Worm (Caenorhabditis elegans): Measurements from ENCODE around the gene K02D10.3.
A peak's percentile ranks its signal among the peaks of the same experiment; 100 is the strongest.

DNA sequence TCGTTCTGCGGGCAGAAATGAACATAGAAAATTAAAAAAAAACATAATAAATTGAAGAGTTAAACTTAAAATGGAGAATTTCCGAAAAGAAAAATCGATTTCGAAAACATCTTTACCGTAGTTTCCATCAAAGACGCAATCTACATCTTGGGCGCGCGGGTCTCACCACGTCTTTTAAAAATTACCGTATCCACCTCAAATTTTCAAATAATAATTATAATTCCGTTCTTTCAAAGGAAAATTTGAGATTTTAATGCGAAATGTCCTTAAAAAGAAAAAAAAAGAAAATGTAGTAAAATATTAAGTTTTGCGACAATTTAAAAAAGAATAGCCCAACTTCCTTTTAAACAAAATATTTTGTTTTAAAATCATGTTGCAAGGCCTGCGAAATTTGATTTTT, 8.6 kb downstream of the K02D10.3 start:
- TF ChIP-seq nhr-11 (tag; optimal IDR thresholded peaks at IDR 0.05) (no peak), lin-39 (tag; optimal IDR thresholded peaks at IDR 0.05) (no peak), T26A8.4 (GFP tag; IDR thresholded peaks at IDR 0.05) (no peak), aha-1 (tag) (no peak), fkh-10 (GFP tag; optimal IDR thresholded peaks at IDR 0.05) (no peak), dmd-6 (GFP tag; IDR thresholded peaks at IDR 0.05) (no peak), lsy-2 (tag; optimal IDR thresholded peaks at IDR 0.05) (peak in 1 of 2 experiments; percentile 45), mep-1 (tag; optimal IDR thresholded peaks at IDR 0.05) (no peak), unc-130 (GFP tag; optimal IDR thresholded peaks at IDR 0.05) (no peak), nhr-76 (tag; optimal IDR thresholded peaks at IDR 0.05) (no peak)

All from whole organism, L4 larva.